Fruit fly (Drosophila melanogaster): ENCODE measurements around the gene Alp1.

Gene Alp1

dm6 chr3L:21453623-21454022 is 9.0 kb upstream of the Alp1 start (continued):
- TF ChIP-seq CG14860 (GFP tag; IDR thresholded peaks at IDR 0.05; ENCODE audit: partially characterized antibody) (no peak), lab (GFP tag; optimal IDR thresholded peaks at IDR 0.05) (peak; percentile 0), mam (GFP tag; optimal IDR thresholded peaks at IDR 0.05) (no peak), CG4424 (GFP tag; optimal IDR thresholded peaks at IDR 0.05) (peak; percentile 75), CG12391 (tag; optimal IDR thresholded peaks at IDR 0.05) (peak; percentile 75), sc (optimal IDR thresholded peaks at IDR 0.05) (no peak), sc (GFP tag; optimal IDR thresholded peaks at IDR 0.05) (peak; percentile 34), chn (GFP tag; optimal IDR thresholded peaks at IDR 0.05) (peak; percentile 67), CG4820 (GFP tag; optimal IDR thresholded peaks at IDR 0.05) (peak; percentile 57), CG15011 (GFP tag; optimal IDR thresholded peaks at IDR 0.05) (no peak), CG2712 (tag; optimal IDR thresholded peaks at IDR 0.05) (peak; percentile 84), gsb-n (tag; optimal IDR thresholded peaks at IDR 0.05) (peak; percentile 74), CG4617 (GFP tag; optimal IDR thresholded peaks at IDR 0.05; ENCODE audit: borderline replicate concordance) (no peak), CG7556 (GFP tag; optimal IDR thresholded peaks at IDR 0.05) (peak; percentile 48), CG17328 (GFP tag; IDR thresholded peaks at IDR 0.05) (peak; percentile 70), so (GFP tag; IDR thresholded peaks at IDR 0.05) (peak; percentile 48; the same call in 1 of the 3 replicates), fd102C (GFP tag; optimal IDR thresholded peaks at IDR 0.05) (no peak), Tbp (GFP tag; optimal IDR thresholded peaks at IDR 0.05) (no peak), Dll (GFP tag; IDR thresholded peaks at IDR 0.05; ENCODE audit: partially characterized antibody) (no peak), unpg (GFP tag; optimal IDR thresholded peaks at IDR 0.05) (peak; percentile 72), ssp (GFP tag; IDR thresholded peaks at IDR 0.05) (peak; percentile 41; the same call in 1 of the 2 replicates), Atf3 (GFP tag; optimal IDR thresholded peaks at IDR 0.05) (no peak), CG3995 (GFP tag; optimal IDR thresholded peaks at IDR 0.05) (no peak), CG7963 (GFP tag; IDR thresholded peaks at IDR 0.05; ENCODE audit: partially characterized antibody) (no peak), Bteb2 (GFP tag; optimal IDR thresholded peaks at IDR 0.05) (no peak), Drgx (GFP tag; IDR thresholded peaks at IDR 0.05) (0 out of 2 replicates have a peak, but pooled peaks have one; percentile 32), CG18476 (GFP tag; optimal IDR thresholded peaks at IDR 0.05) (peak; percentile 23), HmgD (GFP tag; optimal IDR thresholded peaks at IDR 0.05) (no peak), CG10565 (GFP tag; optimal IDR thresholded peaks at IDR 0.05) (no peak), ro (GFP tag; IDR thresholded peaks at IDR 0.05) (no peak), Ssrp (tag; optimal IDR thresholded peaks at IDR 0.05) (peak; percentile 62), croc (GFP tag; conservative IDR thresholded peaks at IDR 0.05) (peak; percentile 84), CG10209 (GFP tag; optimal IDR thresholded peaks at IDR 0.05) (peak; percentile 49), CG4328 (GFP tag; optimal IDR thresholded peaks at IDR 0.05) (no peak), Ets97D (GFP tag; optimal IDR thresholded peaks at IDR 0.05) (no peak), sna (GFP tag; IDR thresholded peaks at IDR 0.05; ENCODE audit: partially characterized antibody) (no peak), D (optimal IDR thresholded peaks at IDR 0.05) (no peak), D (GFP tag; optimal IDR thresholded peaks at IDR 0.05) (peak; percentile 69), Myb (GFP tag; optimal IDR thresholded peaks at IDR 0.05) (peak; percentile 12), CG13775 (GFP tag; optimal IDR thresholded peaks at IDR 0.05) (peak; percentile 48), toy (GFP tag; IDR thresholded peaks at IDR 0.05) (no peak), CG4854 (GFP tag; optimal IDR thresholded peaks at IDR 0.05) (no peak), Med (GFP tag) (peak; percentile 86), odd (GFP tag; optimal IDR thresholded peaks at IDR 0.05) (no peak), mld (GFP tag; IDR thresholded peaks at IDR 0.05; ENCODE audit: partially characterized antibody) (no peak), HLH4C (GFP tag; IDR thresholded peaks at IDR 0.05; ENCODE audit: partially characterized antibody) (no peak), CG11504 (tag; optimal IDR thresholded peaks at IDR 0.05) (peak; percentile 55), bigmax (GFP tag; optimal IDR thresholded peaks at IDR 0.05) (no peak), CG10979 (tag; optimal IDR thresholded peaks at IDR 0.05) (peak; percentile 85), CG2678 (tag; optimal IDR thresholded peaks at IDR 0.05) (peak; percentile 58), hb (GFP tag; IDR thresholded peaks at IDR 0.05; ENCODE audit: partially characterized antibody) (no peak)

Data from whole organism, embryonic.